Worm (Caenorhabditis elegans) whole organism, L1 larva: ENCODE results near the gene Y73F8A.15.
A peak's percentile ranks its signal among the peaks of the same experiment; 100 is the strongest.

Experiments used
- C34B4.2 ChIP-seq: sonication (generic microtip); optimal IDR thresholded peaks from 2 replicates; lab custom pipeline; 2017; ENCODE audit warnings: mild to moderate bottlenecking, missing genetic modification characterization, missing compliant biosample characterization
- F16B12.6 ChIP-seq: fragments of 150-350 bp; optimal IDR thresholded peaks from 2 replicates; lab custom pipeline; 2014; ENCODE audit warnings: missing biosample characterization, missing genetic modification characterization
- Y116A8C.19 ChIP-seq: sonication (generic microtip); optimal IDR thresholded peaks from 2 replicates; lab custom pipeline; 2016; ENCODE audit warnings: missing compliant biosample characterization, missing genetic modification characterization, borderline replicate concordance
- aly-2 ChIP-seq: fragments of 150-350 bp; optimal IDR thresholded peaks from 2 replicates; lab custom pipeline; 2014; ENCODE audit warnings: missing biosample characterization, missing genetic modification characterization
- ama-1 ChIP-seq: fragments of 150-350 bp; optimal IDR thresholded peaks from 2 replicates; lab custom pipeline; 2014
- blmp-1 ChIP-seq: fragments of 150-350 bp; optimal IDR thresholded peaks from 2 replicates; lab custom pipeline; 2014; ENCODE audit warnings: missing biosample characterization, missing genetic modification characterization
- ceh-8 ChIP-seq: fragments of 200-800 bp; sonication (Bioruptor generic); optimal IDR thresholded peaks from 2 replicates; lab custom pipeline; 2018; ENCODE audit warnings: mild to moderate bottlenecking, missing genetic modification characterization, moderate library complexity, missing compliant biosample characterization
- ceh-82 ChIP-seq, 3 experiments: fragments of 150-350 bp in 1 of 3; sonication (generic microtip) in 2 of 3; optimal IDR thresholded peaks; 2 replicates each; lab custom pipeline; 2014 to 2017; ENCODE audit warnings: missing biosample characterization in 3 of 3, missing genetic modification characterization in 3 of 3
- ceh-88 ChIP-seq: fragments of 200-800 bp; sonication (Bioruptor generic); IDR thresholded peaks from 2 replicates; pipeline ENCODE4 v1.3.6; 2022; ENCODE audit warnings: missing genetic modification characterization, missing compliant biosample characterization
- ceh-90 ChIP-seq: sonication (generic microtip); optimal IDR thresholded peaks from 2 replicates; lab custom pipeline; 2016; ENCODE audit warnings: missing genetic modification characterization, missing compliant biosample characterization
- dsc-1 ChIP-seq: sonication (generic microtip); optimal IDR thresholded peaks from 2 replicates; lab custom pipeline; 2016; ENCODE audit warnings: mild to moderate bottlenecking, missing genetic modification characterization, missing compliant biosample characterization
- efl-1 ChIP-seq, 4 experiments: fragments of 150-350 bp; optimal IDR thresholded peaks in 3 of 4; peaks in 1 of 4; 1 replicate in 1 of 4; 2 replicates in 3 of 4; lab custom pipeline; 2014; ENCODE audit warnings: missing biosample characterization in 2 of 4, missing genetic modification characterization in 2 of 4, missing genetic modification reagents in 2 of 4
- egl-13 ChIP-seq: sonication (generic microtip); optimal IDR thresholded peaks from 2 replicates; lab custom pipeline; 2016; ENCODE audit warnings: missing genotype, missing genetic modification reagents, missing genetic modification characterization, missing compliant biosample characterization
- egl-27 ChIP-seq, 2 experiments: fragments of 150-350 bp in 1 of 2; sonication (generic microtip); optimal IDR thresholded peaks; 3 replicates each; lab custom pipeline; 2017 to 2018; ENCODE audit warnings: missing biosample characterization in 2 of 2, missing genetic modification characterization in 2 of 2, missing genetic modification reagents in 2 of 2
- fkh-10 ChIP-seq: sonication (generic microtip); optimal IDR thresholded peaks from 2 replicates; lab custom pipeline; 2017; ENCODE audit warnings: missing biosample characterization, missing genetic modification reagents, missing genetic modification characterization
- fkh-4 ChIP-seq: sonication (generic microtip); optimal IDR thresholded peaks from 2 replicates; lab custom pipeline; 2016; ENCODE audit warnings: missing compliant biosample characterization, missing genetic modification characterization, borderline replicate concordance
- grh-1 ChIP-seq: fragments of 200-800 bp; sonication (Bioruptor generic); IDR thresholded peaks from 2 replicates; pipeline ENCODE4 v1.3.6; 2022; ENCODE audit warnings: missing genetic modification reagents, missing genetic modification characterization, missing compliant biosample characterization
- irx-1 ChIP-seq: sonication (generic microtip); optimal IDR thresholded peaks from 2 replicates; lab custom pipeline; 2016; ENCODE audit warnings: missing genetic modification characterization, missing compliant biosample characterization
- lin-14 ChIP-seq: fragments of 200-800 bp; sonication (Bioruptor generic); optimal IDR thresholded peaks from 2 replicates; lab custom pipeline; 2018; ENCODE audit warnings: mild to moderate bottlenecking, missing genetic modification characterization, moderate library complexity, missing compliant biosample characterization
- lin-35 ChIP-seq, 2 experiments: fragments of 150-350 bp; optimal IDR thresholded peaks; 2 replicates each; lab custom pipeline; 2014; ENCODE audit warnings: missing biosample characterization in 2 of 2, missing genetic modification characterization in 2 of 2, missing genetic modification reagents in 2 of 2
- lin-39 ChIP-seq: fragments of 150-350 bp; optimal IDR thresholded peaks from 2 replicates; lab custom pipeline; 2014; ENCODE audit warnings: missing biosample characterization, missing genetic modification reagents, missing genetic modification characterization
- lir-3 ChIP-seq: sonication (generic microtip); optimal IDR thresholded peaks from 2 replicates; lab custom pipeline; 2016; ENCODE audit warnings: mild to moderate bottlenecking, missing genetic modification characterization, moderate library complexity, missing compliant biosample characterization; ENCODE audit not compliant: poor library complexity
- lsy-2 ChIP-seq, 2 experiments: fragments of 150-350 bp; optimal IDR thresholded peaks; 2 replicates each; lab custom pipeline; 2014; ENCODE audit warnings: missing biosample characterization in 2 of 2, missing genetic modification characterization in 2 of 2
- mab-9 ChIP-seq: fragments of 200-800 bp; sonication (Bioruptor generic); IDR thresholded peaks from 2 replicates; pipeline ENCODE4 v1.3.6; 2022; ENCODE audit warnings: missing genetic modification reagents, missing genetic modification characterization, missing compliant biosample characterization
- mdl-1 ChIP-seq, 2 experiments: fragments of 150-350 bp; optimal IDR thresholded peaks; 2 replicates each; lab custom pipeline; 2014 to 2017; ENCODE audit warnings: missing biosample characterization in 2 of 2, missing genetic modification characterization in 2 of 2, inconsistent platforms in 1 of 2
- mef-2 ChIP-seq: fragments of 150-350 bp; optimal IDR thresholded peaks from 2 replicates; lab custom pipeline; 2014; ENCODE audit warnings: missing biosample characterization, missing genetic modification characterization
- mep-1 ChIP-seq: fragments of 150-350 bp; optimal IDR thresholded peaks from 2 replicates; lab custom pipeline; 2014; ENCODE audit warnings: missing biosample characterization, missing genetic modification characterization
- nhr-11 ChIP-seq: fragments of 150-350 bp; optimal IDR thresholded peaks from 2 replicates; lab custom pipeline; 2014; ENCODE audit warnings: missing biosample characterization, missing genetic modification characterization
- nhr-12 ChIP-seq: sonication (generic microtip); optimal IDR thresholded peaks from 2 replicates; lab custom pipeline; 2017; ENCODE audit warnings: missing biosample characterization, missing genetic modification characterization
- nhr-19 ChIP-seq: fragments of 200-800 bp; sonication (Bioruptor generic); conservative IDR thresholded peaks from 2 replicates; pipeline ENCODE4 v1.3.6; 2022; ENCODE audit warnings: missing genetic modification characterization, missing compliant biosample characterization
- nhr-20 ChIP-seq: sonication (generic microtip); optimal IDR thresholded peaks from 2 replicates; lab custom pipeline; 2016; ENCODE audit warnings: mild to moderate bottlenecking, missing genetic modification characterization, missing compliant biosample characterization
- nhr-47 ChIP-seq: sonication (generic microtip); optimal IDR thresholded peaks from 2 replicates; lab custom pipeline; 2016; ENCODE audit warnings: mild to moderate bottlenecking, missing genetic modification characterization, moderate library complexity, missing compliant biosample characterization
- nhr-71 ChIP-seq: sonication (generic microtip); optimal IDR thresholded peaks from 2 replicates; lab custom pipeline; 2016; ENCODE audit warnings: mild to moderate bottlenecking, missing genetic modification characterization, moderate library complexity, missing compliant biosample characterization
- nhr-76 ChIP-seq: sonication (generic microtip); optimal IDR thresholded peaks from 2 replicates; lab custom pipeline; 2017; ENCODE audit warnings: missing biosample characterization, missing genetic modification characterization
- pag-3 ChIP-seq: sonication (generic microtip); optimal IDR thresholded peaks from 2 replicates; lab custom pipeline; 2017; ENCODE audit warnings: missing genetic modification characterization, mild to moderate bottlenecking, missing compliant biosample characterization, antibody characterized with exemption, borderline replicate concordance; ENCODE audit not compliant: insufficient read depth
- snu-23 ChIP-seq: sonication (generic microtip); optimal IDR thresholded peaks from 2 replicates; lab custom pipeline; 2016; ENCODE audit warnings: missing genetic modification characterization, missing compliant biosample characterization
- sptf-1 ChIP-seq: fragments of 150-350 bp; optimal IDR thresholded peaks from 2 replicates; lab custom pipeline; 2014; ENCODE audit warnings: missing biosample characterization, missing genetic modification characterization
- unc-30 ChIP-seq: sonication (generic microtip); optimal IDR thresholded peaks from 2 replicates; lab custom pipeline; 2017; ENCODE audit warnings: missing biosample characterization, missing genetic modification characterization
- unc-62 ChIP-seq: fragments of 150-350 bp; optimal IDR thresholded peaks from 2 replicates; lab custom pipeline; 2014; ENCODE audit warnings: missing biosample characterization, missing genetic modification reagents, missing genetic modification characterization
- ztf-4 ChIP-seq: fragments of 150-350 bp; optimal IDR thresholded peaks from 2 replicates; lab custom pipeline; 2014; ENCODE audit warnings: missing biosample characterization, missing genetic modification characterization

Y73F8A.15 gene

DNA sequence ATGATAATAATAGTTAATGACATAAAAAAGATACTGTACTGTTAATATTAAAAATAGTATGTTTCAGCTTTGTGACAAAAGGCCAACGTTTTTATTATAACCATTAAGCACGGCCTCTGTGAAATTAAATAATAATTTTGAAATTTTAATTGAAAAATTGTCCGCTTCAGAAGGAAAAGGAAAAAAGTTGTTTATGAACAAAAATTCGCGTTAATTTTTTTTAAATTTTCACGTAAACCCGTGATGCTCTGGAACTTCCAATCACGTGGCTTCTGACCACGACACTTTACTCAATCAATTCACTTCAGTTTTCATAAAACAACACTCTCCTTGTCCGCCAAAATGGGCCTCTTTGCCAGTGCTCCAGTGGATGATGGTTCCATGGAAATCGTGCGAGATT is at the start of gene Y73F8A.15:
TSS of gene Y73F8A.15 (plus strand) at position 301 of the 400 bp plus-strand sequence.
- TF ChIP-seq irx-1 (tag; lab: Kevin White, UChicago) (no peak), Y116A8C.19 (tag; lab: Kevin White, UChicago) (no peak), fkh-10 (no peak), blmp-1 (tag; lab: Kevin White, UChicago) (no peak), ztf-4 (tag; lab: Kevin White, UChicago) (no peak), nhr-11 (tag; lab: Kevin White, UChicago) (no peak), mep-1 (tag; lab: Kevin White, UChicago) (no peak), unc-30 (tag; lab: Kevin White, UChicago) (no peak), ceh-82 (tag; optimal IDR thresholded peaks at IDR 0.05; lab: Kevin White, UChicago) (no peak)

DNA sequence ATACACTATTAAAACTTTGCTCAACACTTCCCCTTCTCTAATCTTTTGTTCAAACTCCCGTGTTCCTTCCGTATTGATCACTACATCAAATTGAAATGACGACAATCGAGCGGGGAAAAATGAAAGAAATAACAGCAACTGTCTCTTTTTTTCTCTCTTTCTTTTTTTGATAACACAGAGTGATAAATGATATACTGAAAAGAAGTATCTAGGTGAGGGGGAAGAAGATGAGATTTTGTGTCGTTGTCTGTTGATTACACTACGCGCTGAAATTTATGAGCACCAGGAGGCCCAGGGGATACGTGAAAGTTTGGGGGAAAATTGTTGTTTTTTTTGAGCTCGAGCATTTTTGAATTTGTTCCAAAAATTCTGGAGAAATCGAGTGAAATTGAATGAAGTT is 47.3 kb upstream of the Y73F8A.15 start:
- TF ChIP-seq nhr-19 (GFP tag; lab: Robert Waterston, UW) (peak; percentile 27), lsy-2 (tag; optimal IDR thresholded peaks at IDR 0.05; lab: Kevin White, UChicago) (peak in 1 of 2 experiments; percentile 59), nhr-71 (tag; lab: Kevin White, UChicago) (peak; percentile 63), lin-14 (GFP tag; lab: Kevin White, UChicago) (peak; percentile 78), grh-1 (GFP tag; lab: Robert Waterston, UW) (no peak), egl-13 (tag; lab: Kevin White, UChicago) (no peak), efl-1 (optimal IDR thresholded peaks at IDR 0.05; lab: Kevin White, UChicago) (no peak), efl-1 (GFP tag; optimal IDR thresholded peaks at IDR 0.05 in 1 of 2; lab: Kevin White, UChicago) (no peak), pag-3 (no peak), aly-2 (tag; lab: Kevin White, UChicago) (no peak), F16B12.6 (tag; lab: Kevin White, UChicago) (no peak), egl-27 (tag; optimal IDR thresholded peaks at IDR 0.05; lab: Kevin White, UChicago) (no peak), blmp-1 (tag; lab: Kevin White, UChicago) (no peak), nhr-12 (no peak), snu-23 (GFP tag; lab: Kevin White, UChicago) (peak; percentile 40)

DNA sequence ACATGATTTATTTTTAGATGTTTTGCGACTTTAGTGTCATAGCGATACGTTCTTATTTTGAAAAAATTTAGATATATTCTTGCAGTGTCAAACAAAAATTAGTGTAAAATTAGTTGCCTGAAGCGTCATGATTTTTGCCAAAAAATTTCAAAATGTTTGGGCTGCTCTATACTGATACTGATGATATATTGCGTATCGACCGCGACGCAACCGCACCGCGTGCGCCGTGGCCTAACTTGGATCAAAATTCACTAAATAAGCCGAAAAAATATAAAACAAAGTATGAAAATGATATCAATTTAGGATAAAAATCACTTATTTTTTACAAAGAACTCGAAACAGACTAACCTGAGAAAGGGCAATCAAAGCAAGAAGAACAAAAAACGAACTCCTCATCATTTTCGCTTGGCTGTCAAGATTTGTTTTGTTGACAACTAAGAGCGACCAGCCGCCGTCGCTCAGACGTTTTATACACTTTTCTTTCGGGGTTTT is 46.0 kb upstream of the Y73F8A.15 start, which contains the start of gene ccg-1:
TSS of gene ccg-1 (minus strand) at position 442 of the 492 bp plus-strand sequence.
- TF ChIP-seq mef-2 (tag; lab: Kevin White, UChicago) = no peak
- TF ChIP-seq ceh-8 (GFP tag; lab: Kevin White, UChicago) = no peak
- TF ChIP-seq nhr-71 (tag; lab: Kevin White, UChicago) = peak; percentile 26
- no peak for TF ChIP-seq nhr-76 (tag; lab: Kevin White, UChicago)
- TF ChIP-seq snu-23 (GFP tag; lab: Kevin White, UChicago) = no peak
- TF ChIP-seq lin-35 (GFP tag; optimal IDR thresholded peaks at IDR 0.05; lab: Kevin White, UChicago) = no peak
- TF ChIP-seq unc-62 (GFP tag; lab: Kevin White, UChicago) = no peak
- no peak for TF ChIP-seq C34B4.2
- TF ChIP-seq ceh-88 (GFP tag; lab: Robert Waterston, UW) = no peak
- TF ChIP-seq nhr-47 (tag; lab: Kevin White, UChicago) = no peak
- TF ChIP-seq ceh-90 = no peak
- TF ChIP-seq nhr-12 = no peak
- no peak for TF ChIP-seq nhr-20
- TF ChIP-seq mdl-1 (tag; optimal IDR thresholded peaks at IDR 0.05; lab: Kevin White, UChicago) = no peak
- TF ChIP-seq dsc-1 (tag; lab: Kevin White, UChicago) = peak; percentile 11
- TF ChIP-seq ama-1 (lab: Kevin White, UChicago) = no peak

DNA sequence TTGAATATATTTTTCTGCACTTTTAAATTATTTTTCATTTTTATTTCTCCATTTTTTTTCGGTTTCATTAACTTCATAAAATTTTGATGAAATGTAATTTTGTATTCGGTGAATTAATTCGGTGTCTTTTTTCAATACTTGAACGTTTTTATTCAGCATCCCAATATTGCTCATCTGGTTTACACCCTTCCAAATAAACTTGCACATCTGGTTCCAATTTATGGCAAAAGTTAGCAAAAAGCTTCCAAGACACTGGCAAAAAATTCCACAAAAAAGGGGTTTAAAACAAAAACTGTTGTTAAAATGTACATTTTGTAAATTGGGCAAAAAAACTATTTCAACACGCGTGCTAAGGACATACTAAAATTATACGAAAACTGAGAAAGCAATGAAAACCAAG is 41.2 kb upstream of the Y73F8A.15 start:
- TF ChIP-seq fkh-4 (tag; lab: Kevin White, UChicago) (peak; percentile 67), nhr-12 (no peak), ztf-4 (tag; lab: Kevin White, UChicago) (no peak), lir-3 (tag; lab: Kevin White, UChicago) (no peak), mab-9 (GFP tag; lab: Robert Waterston, UW) (no peak), lin-39 (tag; lab: Kevin White, UChicago) (no peak), dsc-1 (tag; lab: Kevin White, UChicago) (peak; percentile 93), sptf-1 (tag; lab: Kevin White, UChicago) (no peak), grh-1 (GFP tag; lab: Robert Waterston, UW) (no peak), blmp-1 (tag; lab: Kevin White, UChicago) (no peak), egl-13 (tag; lab: Kevin White, UChicago) (no peak), unc-30 (tag; lab: Kevin White, UChicago) (no peak)
